Worm (Caenorhabditis elegans) whole organism, mixed stage, embryonic: ENCODE measurements around the gene Y66D12A.16.

Experiments used
- elt-1 ChIP-seq: sonication (generic microtip); optimal IDR thresholded peaks from 2 replicates; lab custom pipeline; 2017; ENCODE audit warnings: missing genetic modification characterization, mild to moderate bottlenecking, missing compliant biosample characterization, antibody characterized with exemption, moderate library complexity, borderline replicate concordance; ENCODE audit not compliant: insufficient read depth
- lin-13 ChIP-seq: fragments of 150-350 bp; optimal IDR thresholded peaks from 2 replicates; lab custom pipeline; 2014; ENCODE audit warnings: missing biosample characterization, missing genetic modification characterization
- mep-1 ChIP-seq: fragments of 150-350 bp; optimal IDR thresholded peaks from 2 replicates; lab custom pipeline; 2017; ENCODE audit warnings: missing biosample characterization, missing genetic modification reagents, missing genetic modification characterization, inconsistent platforms
- nhr-237 ChIP-seq: fragments of 150-350 bp; optimal IDR thresholded peaks from 2 replicates; lab custom pipeline; 2014; ENCODE audit warnings: missing biosample characterization, missing genetic modification characterization
- snpc-4 ChIP-seq: fragments of 150-350 bp; optimal IDR thresholded peaks from 2 replicates; lab custom pipeline; 2014; ENCODE audit warnings: missing biosample characterization, missing genetic modification characterization
- unc-62 ChIP-seq: fragments of 150-350 bp; optimal IDR thresholded peaks from 2 replicates; lab custom pipeline; 2014; ENCODE audit warnings: missing biosample characterization, missing genetic modification reagents, missing genetic modification characterization

- TF ChIP-seq snpc-4 (tag; lab: Kevin White, UChicago) (no peak), nhr-237 (tag; lab: Kevin White, UChicago) (no peak), unc-62 (GFP tag; lab: Kevin White, UChicago) (no peak), lin-13 (tag; lab: Kevin White, UChicago) (no peak), elt-1 (no peak), mep-1 (no peak)
Measured at ce11 chrIII:11502753-11503152, 20.6 kb upstream of the Y66D12A.16 start, which contains the start of gene tin-10.
